Worm (Caenorhabditis elegans) whole organism, young adult: ENCODE results near the gene F59D12.2.

Experiments used
- ekl-4 ChIP-seq: fragments of 200-800 bp; sonication (Bioruptor generic); IDR thresholded peaks from 2 replicates; pipeline ENCODE4 v1.3.6; 2022; ENCODE audit warnings: missing genetic modification reagents, missing genetic modification characterization, missing compliant biosample characterization
- lin-35 ChIP-seq, 3 experiments: fragments of 150-350 bp in 2 of 3; sonication (generic microtip) in 1 of 3; optimal IDR thresholded peaks; 2 replicates each; lab custom pipeline; 2014 to 2018; ENCODE audit warnings: missing biosample characterization in 3 of 3, missing genetic modification characterization in 3 of 3, missing genetic modification reagents in 3 of 3
- mcd-1 ChIP-seq: fragments of 200-800 bp; sonication (Bioruptor generic); IDR thresholded peaks from 2 replicates; pipeline ENCODE4 v1.3.6; 2022; ENCODE audit warnings: missing genetic modification reagents, missing genetic modification characterization, missing compliant biosample characterization
- nhr-80 ChIP-seq: sonication (generic microtip); optimal IDR thresholded peaks from 2 replicates; lab custom pipeline; 2016; ENCODE audit warnings: missing genetic modification characterization, missing compliant biosample characterization
- rec-8 ChIP-seq, 2 experiments: sonication (generic microtip); optimal IDR thresholded peaks; 2 replicates each; lab custom pipeline; 2016; ENCODE audit warnings: mild to moderate bottlenecking in 2 of 2, missing genetic modification characterization in 2 of 2, missing genetic modification reagents in 2 of 2, missing genotype in 2 of 2, missing biosample characterization in 1 of 2, missing compliant biosample characterization in 1 of 2, moderate library complexity in 1 of 2
- ztf-3 ChIP-seq: fragments of 200-800 bp; sonication (Bioruptor generic); optimal IDR thresholded peaks from 2 replicates; lab custom pipeline; 2018; ENCODE audit warnings: mild to moderate bottlenecking, missing genetic modification characterization, missing compliant biosample characterization

DNA sequence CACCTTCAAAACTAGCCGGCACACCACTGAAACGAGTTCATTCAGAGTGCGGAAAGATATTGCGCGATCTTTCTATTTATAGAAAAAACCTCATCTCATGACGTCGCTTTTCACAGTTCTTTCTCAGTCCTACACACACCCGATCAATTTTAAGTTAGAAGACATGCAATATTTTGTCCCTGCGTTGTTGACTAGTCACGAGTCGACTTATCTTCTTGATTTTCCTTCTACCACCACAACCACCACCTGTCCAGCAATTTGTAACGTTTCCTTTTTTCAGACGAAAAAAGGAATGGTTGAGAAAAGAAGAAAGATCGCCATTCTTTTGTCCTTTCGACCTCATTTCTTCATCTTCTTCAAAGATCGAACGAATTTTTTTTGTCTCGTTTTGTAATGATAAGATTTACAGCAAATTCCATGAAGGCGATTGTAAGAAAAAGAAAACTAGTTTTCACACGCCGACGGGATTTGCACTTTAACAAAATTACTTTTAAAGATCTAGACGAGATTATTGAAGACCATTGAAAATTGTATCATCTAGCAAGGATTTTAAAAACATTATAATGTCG is 30.7 kb upstream of the F59D12.2 start:
- TF ChIP-seq mcd-1 (no peak), nhr-80 (no peak), ztf-3 (GFP tag; lab: Kevin White, UChicago) (no peak), rec-8 (tag; optimal IDR thresholded peaks at IDR 0.05; lab: Kevin White, UChicago) (no peak), ekl-4 (GFP tag; lab: Robert Waterston, UW) (no peak), lin-35 (GFP tag; optimal IDR thresholded peaks at IDR 0.05; lab: Kevin White, UChicago) (no peak)
